Worm (Caenorhabditis elegans) whole organism, L2 larva: ENCODE data around the gene F42A10.9.

Experiments used
- ceh-82 ChIP-seq: fragments of 150-350 bp; optimal IDR thresholded peaks from 2 replicates; lab custom pipeline; 2014; ENCODE audit warnings: missing biosample characterization, missing genetic modification characterization
- crh-2 ChIP-seq: sonication (generic microtip); optimal IDR thresholded peaks from 2 replicates; lab custom pipeline; 2017; ENCODE audit warnings: missing biosample characterization, missing genetic modification characterization
- elt-3 ChIP-seq: sonication (generic microtip); optimal IDR thresholded peaks from 2 replicates; lab custom pipeline; 2017; ENCODE audit warnings: missing biosample characterization, missing genetic modification characterization
- nhr-12 ChIP-seq: fragments of 150-350 bp; optimal IDR thresholded peaks from 2 replicates; lab custom pipeline; 2014; ENCODE audit warnings: missing biosample characterization, missing genetic modification characterization
- nhr-77 ChIP-seq: fragments of 150-350 bp; optimal IDR thresholded peaks from 2 replicates; lab custom pipeline; 2014; ENCODE audit warnings: missing biosample characterization, missing genetic modification characterization
- skn-1 ChIP-seq: sonication (generic microtip); optimal IDR thresholded peaks from 2 replicates; lab custom pipeline; 2017; ENCODE audit warnings: missing biosample characterization, missing genetic modification characterization
- unc-55 ChIP-seq: fragments of 150-350 bp; sonication (generic microtip); optimal IDR thresholded peaks from 3 replicates; lab custom pipeline; 2014; ENCODE audit warnings: missing biosample characterization, missing genetic modification reagents, missing genetic modification characterization
- ztf-4 ChIP-seq: fragments of 150-350 bp; optimal IDR thresholded peaks from 2 replicates; lab custom pipeline; 2014; ENCODE audit warnings: missing biosample characterization, missing genetic modification characterization

DNA sequence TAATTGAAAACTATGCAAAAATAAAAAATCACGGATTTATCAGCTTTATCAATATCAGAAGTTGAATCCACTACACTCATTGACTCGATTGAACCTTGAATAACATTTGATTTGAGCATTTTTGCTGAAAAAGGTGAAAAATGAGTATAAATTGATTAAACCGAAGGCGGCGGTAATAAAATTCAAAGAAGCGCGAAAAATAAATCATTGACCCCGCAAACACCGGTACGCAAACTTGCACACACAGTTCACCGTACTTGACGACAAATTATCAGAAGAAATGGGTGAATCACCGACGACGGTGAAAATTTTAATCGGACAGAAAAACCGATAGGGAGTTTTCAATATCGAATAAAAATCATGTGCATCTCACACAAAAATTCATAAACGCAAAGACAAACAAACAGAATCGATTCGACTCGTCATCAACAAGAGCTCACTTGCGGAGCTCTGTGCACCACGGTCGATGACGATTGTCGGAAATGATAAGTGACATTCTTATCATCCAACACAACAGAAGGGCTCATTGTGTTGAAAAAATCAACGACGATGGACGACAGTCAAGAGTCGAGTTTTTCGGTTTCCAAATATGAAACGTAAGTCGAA, 14.8 kb upstream of the F42A10.9 start, which contains the start of the genes wht-7 and Y42G9A.1:
- no peak for TF ChIP-seq ztf-4 (tag; lab: Kevin White, UChicago)
- no peak for TF ChIP-seq nhr-77 (tag; lab: Kevin White, UChicago)
- TF ChIP-seq ceh-82 (tag; lab: Kevin White, UChicago), result no peak
- no peak for TF ChIP-seq unc-55 (GFP tag; lab: Kevin White, UChicago)
- TF ChIP-seq elt-3 (tag; lab: Kevin White, UChicago), result no peak
- TF ChIP-seq nhr-12 (tag; lab: Kevin White, UChicago), result no peak
- no peak for TF ChIP-seq crh-2
- no peak for TF ChIP-seq skn-1 (tag; lab: Kevin White, UChicago)
